Worm (Caenorhabditis elegans): ENCODE results near the gene C46C2.3.

The C46C2.3 gene

DNA sequence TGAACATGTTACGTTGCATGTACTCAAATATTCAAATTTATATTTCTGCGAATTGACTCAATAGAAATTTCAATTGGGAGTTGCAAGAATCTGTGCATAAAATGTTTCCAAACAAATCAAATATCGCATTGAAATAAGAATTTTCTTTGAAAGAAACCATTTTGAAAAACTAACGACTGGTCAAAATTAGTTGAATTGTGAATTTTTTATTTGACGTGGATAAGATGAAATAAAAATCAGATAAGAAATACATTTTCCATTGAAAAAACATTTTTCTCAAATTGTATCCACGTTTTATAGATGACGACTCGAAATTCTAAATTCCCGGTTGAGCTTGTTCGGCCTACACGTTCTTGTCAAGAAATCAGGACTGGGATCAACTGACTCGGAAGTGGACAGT lies at the start of gene C46C2.3:
C46C2.3 (plus strand) TSS at position 301 of the 400 bp plus-strand sequence.
- TF ChIP-seq zag-1 (tag; optimal IDR thresholded peaks at IDR 0.05) = no peak
- TF ChIP-seq nhr-84 (tag; optimal IDR thresholded peaks at IDR 0.05) = no peak
- TF ChIP-seq nhr-90 (tag; optimal IDR thresholded peaks at IDR 0.05; ENCODE audit: poor library complexity) = no peak
- no peak for TF ChIP-seq C16A3.4 (tag; optimal IDR thresholded peaks at IDR 0.05)
- no peak for TF ChIP-seq nhr-11 (tag; optimal IDR thresholded peaks at IDR 0.05)
- no peak for TF ChIP-seq xbp-1 (tag; optimal IDR thresholded peaks at IDR 0.05)
- no peak for TF ChIP-seq ces-1 (GFP tag; optimal IDR thresholded peaks at IDR 0.05)
- no peak for TF ChIP-seq unc-98 (GFP tag; IDR thresholded peaks at IDR 0.05)
- TF ChIP-seq lir-3 (tag; optimal IDR thresholded peaks at IDR 0.05; ENCODE audit: poor library complexity) = no peak
- TF ChIP-seq fkh-8 (tag; optimal IDR thresholded peaks at IDR 0.05) = no peak
- no peak for TF ChIP-seq ztf-4 (tag; optimal IDR thresholded peaks at IDR 0.05)
- TF ChIP-seq nhr-237 (tag; optimal IDR thresholded peaks at IDR 0.05) = no peak
- no peak for TF ChIP-seq fos-1 (tag; optimal IDR thresholded peaks at IDR 0.05)
- no peak for TF ChIP-seq snpc-4 (tag; optimal IDR thresholded peaks at IDR 0.05)
- no peak for TF ChIP-seq sptf-1 (tag; optimal IDR thresholded peaks at IDR 0.05)
- TF ChIP-seq ceh-82 (tag; optimal IDR thresholded peaks at IDR 0.05) = no peak
- TF ChIP-seq C04F5.9 (tag; optimal IDR thresholded peaks at IDR 0.05) = no peak
- TF ChIP-seq alr-1 (tag; optimal IDR thresholded peaks at IDR 0.05; ENCODE audit: borderline replicate concordance) = no peak
- no peak for TF ChIP-seq nhr-12 (tag; optimal IDR thresholded peaks at IDR 0.05)
- TF ChIP-seq ceh-63 (GFP tag; optimal IDR thresholded peaks at IDR 0.05) = no peak

DNA sequence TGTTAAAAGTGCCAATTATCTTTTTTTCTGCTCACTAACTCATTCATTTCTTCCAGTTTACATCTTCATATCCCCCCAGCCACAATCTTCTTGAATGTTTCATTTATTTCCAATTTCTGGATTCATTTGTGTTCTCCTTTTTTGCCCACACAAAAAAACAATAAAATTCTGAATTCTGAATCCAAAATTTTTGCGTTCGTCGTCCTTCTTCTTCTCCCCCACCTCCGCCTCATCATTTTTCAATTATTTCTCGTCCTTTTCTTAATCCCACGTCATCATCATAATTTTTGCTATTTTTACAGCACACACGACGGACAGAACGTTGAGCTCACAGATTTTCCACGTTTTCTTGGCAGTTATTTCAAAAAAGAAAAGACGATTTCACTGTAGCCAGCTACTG lies 40.4 kb upstream of the C46C2.3 start, which contains the start of gene C07C7.1:
C07C7.1 (plus strand) TSS at position 301 of the 400 bp plus-strand sequence.
- TF ChIP-seq lin-35 (GFP tag; optimal IDR thresholded peaks at IDR 0.05) = no peak
- TF ChIP-seq ceh-82 (tag; optimal IDR thresholded peaks at IDR 0.05) = no peak

DNA sequence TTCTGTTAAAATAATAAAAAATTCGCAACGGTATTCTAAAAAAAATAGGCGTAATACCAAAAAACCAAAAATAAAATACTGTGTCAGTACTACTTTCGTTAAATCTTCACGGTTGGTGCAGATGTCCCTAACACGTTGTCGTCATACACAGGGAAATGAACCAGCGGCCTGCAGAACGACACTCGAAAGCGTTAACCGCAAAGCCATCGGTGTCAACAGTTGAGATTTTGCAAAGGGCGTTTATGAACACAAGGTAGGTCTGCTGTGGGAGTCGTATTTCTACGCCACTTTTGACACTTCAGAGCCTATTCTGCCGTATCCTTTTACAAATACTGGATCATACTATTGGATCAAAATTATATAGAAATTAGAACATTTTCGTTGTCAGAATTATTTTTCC lies 33.7 kb upstream of the C46C2.3 start:
- TF ChIP-seq sox-4 (tag; optimal IDR thresholded peaks at IDR 0.05) = no peak
- no peak for TF ChIP-seq egl-27 (tag; optimal IDR thresholded peaks at IDR 0.05)
- TF ChIP-seq grh-1 (GFP tag; IDR thresholded peaks at IDR 0.05) = no peak
- TF ChIP-seq pag-3 (tag; optimal IDR thresholded peaks at IDR 0.05; ENCODE audit: borderline replicate concordance, insufficient read depth) = no peak
- TF ChIP-seq nhr-12 (tag; optimal IDR thresholded peaks at IDR 0.05) = no peak
- no peak for TF ChIP-seq unc-62 (GFP tag; optimal IDR thresholded peaks at IDR 0.05)
- TF ChIP-seq nhr-84 (tag; optimal IDR thresholded peaks at IDR 0.05) = no peak
- TF ChIP-seq unc-30 (tag; optimal IDR thresholded peaks at IDR 0.05) = no peak
- TF ChIP-seq sup-37 (GFP tag; optimal IDR thresholded peaks at IDR 0.05) = peak; percentile 0
- no peak for TF ChIP-seq ces-1 (GFP tag; optimal IDR thresholded peaks at IDR 0.05)
- peak; percentile 55 for TF ChIP-seq nhr-77 (tag; optimal IDR thresholded peaks at IDR 0.05)
- no peak for TF ChIP-seq nhr-237 (tag; optimal IDR thresholded peaks at IDR 0.05)
- peak in 1 of 2 experiments; percentile 39 for TF ChIP-seq ztf-11 (tag; optimal IDR thresholded peaks at IDR 0.05)
- TF ChIP-seq lin-15B (tag; optimal IDR thresholded peaks at IDR 0.05) = no peak
- no peak for TF ChIP-seq isw-1 (GFP tag; IDR thresholded peaks at IDR 0.05)
- TF ChIP-seq C16A3.4 (tag; optimal IDR thresholded peaks at IDR 0.05) = peak; percentile 79
- TF ChIP-seq lin-14 (GFP tag; optimal IDR thresholded peaks at IDR 0.05) = peak; percentile 69
- TF ChIP-seq irx-1 (tag; optimal IDR thresholded peaks at IDR 0.05) = peak; percentile 60
- TF ChIP-seq nhr-28 (tag; optimal IDR thresholded peaks at IDR 0.05) = no peak
- no peak for TF ChIP-seq zag-1 (tag; optimal IDR thresholded peaks at IDR 0.05)
- peak; percentile 77 for TF ChIP-seq swsn-7 (tag; optimal IDR thresholded peaks at IDR 0.05)
- TF ChIP-seq unc-98 (GFP tag; IDR thresholded peaks at IDR 0.05) = no peak
- TF ChIP-seq unc-86 (tag; optimal IDR thresholded peaks at IDR 0.05) = peak; percentile 43
- peak; percentile 48 to 82 for TF ChIP-seq lin-35 (GFP tag; optimal IDR thresholded peaks at IDR 0.05)
- TF ChIP-seq ceh-82 (tag; optimal IDR thresholded peaks at IDR 0.05) = peak in 2 of 3 experiments; percentile 47 to 66
- peak; percentile 85 for TF ChIP-seq mep-1 (tag; optimal IDR thresholded peaks at IDR 0.05)
- TF ChIP-seq nhr-85 (tag) = peak; percentile 60
- no peak for TF ChIP-seq nhr-11 (tag; optimal IDR thresholded peaks at IDR 0.05)
- peak; percentile 59 to 62 for TF ChIP-seq efl-1 (optimal IDR thresholded peaks at IDR 0.05)
- peak; percentile 46 to 94 for TF ChIP-seq efl-1 (GFP tag; optimal IDR thresholded peaks at IDR 0.05 in 1 of 2)
- TF ChIP-seq C04F5.9 (tag; optimal IDR thresholded peaks at IDR 0.05) = no peak
- TF ChIP-seq egl-13 (tag; optimal IDR thresholded peaks at IDR 0.05) = peak; percentile 42
- TF ChIP-seq dpl-1 (GFP tag; optimal IDR thresholded peaks at IDR 0.05) = peak; percentile 31 to 56 (median 53)
- peak in 1 of 2 experiments; percentile 86 for TF ChIP-seq mdl-1 (tag; optimal IDR thresholded peaks at IDR 0.05)
- no peak for TF ChIP-seq hlh-17 (GFP tag; optimal IDR thresholded peaks at IDR 0.05; ENCODE audit: borderline replicate concordance)
- no peak for TF ChIP-seq ceh-63 (GFP tag; optimal IDR thresholded peaks at IDR 0.05)
- TF ChIP-seq ceh-8 (GFP tag; optimal IDR thresholded peaks at IDR 0.05) = peak; percentile 6
- peak; percentile 75 for TF ChIP-seq nhr-19 (GFP tag; conservative IDR thresholded peaks at IDR 0.05)
- peak; percentile 49 for TF ChIP-seq lir-3 (tag; optimal IDR thresholded peaks at IDR 0.05; ENCODE audit: poor library complexity)

Data from whole organism, L1 larva.